Fruit fly (Drosophila melanogaster) whole organism, wandering third instar larva: ENCODE results near the gene CG32365.

Experiments used
- CG9705 ChIP-seq: fragments of 200-800 bp; sonication (Bioruptor generic); optimal IDR thresholded peaks from 2 replicates; lab custom pipeline; 2018; ENCODE audit warnings: missing biosample characterization, mild to moderate bottlenecking, missing genetic modification characterization
- Vsx2 ChIP-seq: fragments of 200-300, 225-300 bp; sonication (Bioruptor generic); optimal IDR thresholded peaks from 2 replicates; lab custom pipeline; 2018; ENCODE audit warnings: missing biosample characterization, missing genetic modification characterization; ENCODE audit not compliant: partially characterized antibody
- foxo ChIP-seq, 2 experiments: fragments of 200-800 bp; sonication (Bioruptor generic); optimal IDR thresholded peaks; 2 replicates in 1 of 2; 3 replicates in 1 of 2; lab custom pipeline; 2016 to 2017; ENCODE audit warnings: missing biosample characterization in 2 of 2, missing genetic modification characterization in 2 of 2
- jim ChIP-seq: fragments of 175-275, 200-325 bp; sonication (Bioruptor generic); optimal IDR thresholded peaks from 2 replicates; lab custom pipeline; 2016; ENCODE audit warnings: missing biosample characterization, mild to moderate bottlenecking, missing genetic modification characterization

- no peak for TF ChIP-seq jim (GFP tag; lab: Kevin White, UChicago)
- no peak for TF ChIP-seq Vsx2
- no peak for TF ChIP-seq foxo (GFP tag; optimal IDR thresholded peaks at IDR 0.05; lab: Kevin White, UChicago)
- TF ChIP-seq CG9705 (GFP tag; lab: Kevin White, UChicago) = no peak
Measured at dm6 chr3L:7844016-7844415, 24.8 kb upstream of the CG32365 start.
